Worm (Caenorhabditis elegans): ENCODE data around the gene memi-1.

The memi-1 gene

ce11 chrIV:4715785-4716184 is 44.4 kb downstream of the memi-1 start, which contains the start of gene miro-1:
Gene miro-1, minus strand, starts transcription at chrIV:4715807.
- TF ChIP-seq lin-38 (GFP tag; IDR thresholded peaks at IDR 0.05): peak; percentile 85

DNA sequence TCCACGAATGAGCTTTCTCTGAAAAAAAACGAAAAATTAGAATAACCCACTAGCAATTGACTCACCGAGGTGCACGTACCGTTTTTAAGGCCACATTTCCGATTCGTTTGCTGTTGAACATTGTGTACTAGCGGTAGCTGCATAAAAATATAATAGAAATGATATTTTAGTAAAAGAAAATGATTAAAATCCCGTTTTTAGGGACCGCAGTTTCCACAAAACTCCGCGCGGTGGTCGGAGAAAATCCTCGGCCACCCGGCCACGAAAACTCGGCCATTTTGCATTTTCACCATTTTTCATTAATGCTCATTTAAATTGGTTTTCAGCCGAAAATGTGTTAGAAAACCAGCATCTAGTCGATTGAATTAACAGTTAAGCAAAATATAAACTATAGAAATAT is 47.9 kb downstream of the memi-1 start, which contains the start of gene yars-2:
Gene yars-2, minus strand, starts transcription at position 249 of the 400 bp plus-strand sequence.
- TF ChIP-seq nhr-41 (GFP tag; IDR thresholded peaks at IDR 0.05): no peak
- no peak for TF ChIP-seq mdl-1 (tag; optimal IDR thresholded peaks at IDR 0.05)
- peak; percentile 92 for TF ChIP-seq mes-2 (tag; optimal IDR thresholded peaks at IDR 0.05; ENCODE audit: poor library complexity, severe bottlenecking)
- TF ChIP-seq unc-62 (GFP tag; optimal IDR thresholded peaks at IDR 0.05 in 1 of 2): peak in 1 of 2 experiments; percentile 91
- no peak for TF ChIP-seq unc-62 (tag; optimal IDR thresholded peaks at IDR 0.05)
- TF ChIP-seq lin-38 (GFP tag; IDR thresholded peaks at IDR 0.05): peak; percentile 54
- TF ChIP-seq set-16 (GFP tag; IDR thresholded peaks at IDR 0.05): no peak
- no peak for TF ChIP-seq nhr-102 (tag; optimal IDR thresholded peaks at IDR 0.05)
- TF ChIP-seq fkh-10 (GFP tag; optimal IDR thresholded peaks at IDR 0.05): no peak
- TF ChIP-seq hif-1 (tag; optimal IDR thresholded peaks at IDR 0.05): peak in 1 of 2 experiments; percentile 76
- TF ChIP-seq madf-5 (GFP tag; IDR thresholded peaks at IDR 0.05): no peak
- peak; percentile 25 for TF ChIP-seq rbr-2 (tag; optimal IDR thresholded peaks at IDR 0.05)
- TF ChIP-seq aha-1 (tag): peak; percentile 16
- peak; percentile 17 for TF ChIP-seq dve-1 (tag; optimal IDR thresholded peaks at IDR 0.05; ENCODE audit: insufficient read depth)
- peak; percentile 86 for TF ChIP-seq unc-130 (GFP tag; optimal IDR thresholded peaks at IDR 0.05)
- peak in 1 of 2 experiments; percentile 67 for TF ChIP-seq lsy-2 (tag; optimal IDR thresholded peaks at IDR 0.05)

ce11 chrIV:4710459-4710858 is 49.8 kb downstream of the memi-1 start, which contains the start of gene cif-1:
Gene cif-1, minus strand, starts transcription at chrIV:4710755.
- TF ChIP-seq mdl-1 (tag; optimal IDR thresholded peaks at IDR 0.05): no peak
- 0 out of 2 replicates have a peak, but pooled peaks have one; percentile 8 for TF ChIP-seq lin-38 (GFP tag; IDR thresholded peaks at IDR 0.05)
- TF ChIP-seq dmd-9 (GFP tag; IDR thresholded peaks at IDR 0.05): no peak
- TF ChIP-seq arid-1 (GFP tag; conservative IDR thresholded peaks at IDR 0.05): 0 out of 2 replicates have a peak, but pooled peaks have one; percentile 16
- peak; percentile 61 for TF ChIP-seq set-16 (GFP tag; IDR thresholded peaks at IDR 0.05)
- no peak for TF ChIP-seq nhr-41 (GFP tag; IDR thresholded peaks at IDR 0.05)
- no peak for TF ChIP-seq ztf-11 (tag; optimal IDR thresholded peaks at IDR 0.05)
- TF ChIP-seq F44E2.7 (GFP tag; IDR thresholded peaks at IDR 0.05): no peak
- 0 out of 4 replicates have a peak, but pooled peaks of 1 of the 2 experiments have one; percentile 3 for TF ChIP-seq madf-5 (GFP tag; IDR thresholded peaks at IDR 0.05)
- no peak for TF ChIP-seq R02D3.7 (tag; optimal IDR thresholded peaks at IDR 0.05)
- no peak for TF ChIP-seq T26A8.4 (GFP tag; IDR thresholded peaks at IDR 0.05)
- TF ChIP-seq nhr-10 (tag; optimal IDR thresholded peaks at IDR 0.05): no peak
- no peak for TF ChIP-seq mep-1 (tag; optimal IDR thresholded peaks at IDR 0.05)
